Worm (Caenorhabditis elegans) whole organism, L2 larva: ENCODE measurements around the gene C06G3.3.

Source experiments
- C34F6.9 ChIP-seq: fragments of 150-350 bp; optimal IDR thresholded peaks from 2 replicates; lab custom pipeline; 2014; ENCODE audit warnings: missing biosample characterization, missing genetic modification characterization
- F13H6.1 ChIP-seq: sonication (generic microtip); optimal IDR thresholded peaks from 2 replicates; lab custom pipeline; 2016; ENCODE audit warnings: missing genetic modification characterization, missing compliant biosample characterization
- R02D3.7 ChIP-seq: fragments of 150-350 bp; optimal IDR thresholded peaks from 2 replicates; lab custom pipeline; 2014; ENCODE audit warnings: missing biosample characterization, missing genetic modification characterization
- ZK546.5 ChIP-seq: sonication (generic microtip); optimal IDR thresholded peaks from 2 replicates; lab custom pipeline; 2017; ENCODE audit warnings: missing biosample characterization, missing genetic modification characterization
- alr-1 ChIP-seq: fragments of 150-350 bp; optimal IDR thresholded peaks from 2 replicates; lab custom pipeline; 2014; ENCODE audit warnings: missing biosample characterization, missing genetic modification characterization
- aly-2 ChIP-seq: fragments of 150-350 bp; optimal IDR thresholded peaks from 2 replicates; lab custom pipeline; 2014; ENCODE audit warnings: missing biosample characterization, missing genetic modification characterization
- blmp-1 ChIP-seq: sonication (generic microtip); optimal IDR thresholded peaks from 2 replicates; lab custom pipeline; 2017; ENCODE audit warnings: missing genetic modification characterization, mild to moderate bottlenecking, missing compliant biosample characterization, antibody characterized with exemption, moderate library complexity; ENCODE audit not compliant: insufficient read depth
- ceh-16 ChIP-seq: fragments of 150-350 bp; optimal IDR thresholded peaks from 2 replicates; lab custom pipeline; 2014; ENCODE audit warnings: missing biosample characterization, missing genetic modification characterization
- crh-2 ChIP-seq: sonication (generic microtip); optimal IDR thresholded peaks from 2 replicates; lab custom pipeline; 2017; ENCODE audit warnings: missing biosample characterization, missing genetic modification characterization
- dmd-4 ChIP-seq: sonication (generic microtip); optimal IDR thresholded peaks from 2 replicates; lab custom pipeline; 2017; ENCODE audit warnings: missing biosample characterization, missing genetic modification characterization
- egl-27 ChIP-seq: sonication (generic microtip); optimal IDR thresholded peaks from 3 replicates; lab custom pipeline; 2017; ENCODE audit warnings: missing biosample characterization, missing genetic modification reagents, missing genetic modification characterization
- elt-1 ChIP-seq: fragments of 150-350 bp; optimal IDR thresholded peaks from 2 replicates; lab custom pipeline; 2014; ENCODE audit warnings: missing biosample characterization, missing genetic modification characterization
- elt-3 ChIP-seq: sonication (generic microtip); optimal IDR thresholded peaks from 2 replicates; lab custom pipeline; 2017; ENCODE audit warnings: missing biosample characterization, missing genetic modification characterization
- fos-1 ChIP-seq: fragments of 150-350 bp; optimal IDR thresholded peaks from 2 replicates; lab custom pipeline; 2014; ENCODE audit warnings: missing biosample characterization, missing genetic modification characterization
- gmeb-1 ChIP-seq: fragments of 150-350 bp; optimal IDR thresholded peaks from 2 replicates; lab custom pipeline; 2014; ENCODE audit warnings: missing biosample characterization, missing genetic modification characterization
- lin-11 ChIP-seq: fragments of 150-350 bp; sonication (generic microtip); optimal IDR thresholded peaks from 2 replicates; lab custom pipeline; 2014; ENCODE audit warnings: missing biosample characterization, missing genetic modification characterization, inconsistent platforms, mixed read lengths
- lin-13 ChIP-seq: fragments of 150-350 bp; optimal IDR thresholded peaks from 2 replicates; lab custom pipeline; 2014; ENCODE audit warnings: missing biosample characterization, missing genetic modification reagents, missing genetic modification characterization
- lin-39 ChIP-seq: fragments of 150-350 bp; optimal IDR thresholded peaks from 2 replicates; lab custom pipeline; 2014; ENCODE audit warnings: missing biosample characterization, missing genetic modification reagents, missing genetic modification characterization
- lsy-2 ChIP-seq, 2 experiments: fragments of 150-350 bp in 1 of 2; sonication (generic microtip) in 1 of 2; optimal IDR thresholded peaks; 2 replicates each; lab custom pipeline; 2014 to 2017; ENCODE audit warnings: missing biosample characterization in 2 of 2, missing genetic modification characterization in 2 of 2
- mab-5 ChIP-seq: fragments of 150-350 bp; optimal IDR thresholded peaks from 2 replicates; lab custom pipeline; 2014; ENCODE audit warnings: missing biosample characterization, missing genetic modification characterization
- mbf-1 ChIP-seq: sonication (generic microtip); optimal IDR thresholded peaks from 2 replicates; lab custom pipeline; 2017; ENCODE audit warnings: missing biosample characterization, missing genetic modification characterization
- mdl-1 ChIP-seq, 2 experiments: fragments of 150-350 bp in 1 of 2; sonication (generic microtip) in 1 of 2; optimal IDR thresholded peaks; 2 replicates each; lab custom pipeline; 2017; ENCODE audit warnings: missing biosample characterization in 2 of 2, missing genetic modification characterization in 2 of 2
- nhr-10 ChIP-seq: sonication (generic microtip); optimal IDR thresholded peaks from 2 replicates; lab custom pipeline; 2017; ENCODE audit warnings: missing biosample characterization, missing genetic modification characterization
- nhr-11 ChIP-seq: fragments of 150-350 bp; optimal IDR thresholded peaks from 2 replicates; lab custom pipeline; 2014; ENCODE audit warnings: missing biosample characterization, missing genetic modification characterization
- nhr-12 ChIP-seq: fragments of 150-350 bp; optimal IDR thresholded peaks from 2 replicates; lab custom pipeline; 2014; ENCODE audit warnings: missing biosample characterization, missing genetic modification characterization
- nhr-129 ChIP-seq: fragments of 150-350 bp; optimal IDR thresholded peaks from 2 replicates; lab custom pipeline; 2014; ENCODE audit warnings: missing biosample characterization, missing genetic modification characterization
- nhr-21 ChIP-seq: fragments of 150-350 bp; optimal IDR thresholded peaks from 2 replicates; lab custom pipeline; 2014; ENCODE audit warnings: missing biosample characterization, missing genetic modification characterization
- nhr-237 ChIP-seq: fragments of 150-350 bp; optimal IDR thresholded peaks from 2 replicates; lab custom pipeline; 2014; ENCODE audit warnings: missing biosample characterization, missing genetic modification characterization
- nhr-25 ChIP-seq: fragments of 150-350 bp; sonication (generic microtip); optimal IDR thresholded peaks from 3 replicates; lab custom pipeline; 2014; ENCODE audit warnings: missing biosample characterization, missing genetic modification characterization
- nhr-6 ChIP-seq: fragments of 150-350 bp; optimal IDR thresholded peaks from 2 replicates; lab custom pipeline; 2014; ENCODE audit warnings: missing biosample characterization, missing genetic modification characterization
- nhr-77 ChIP-seq: fragments of 150-350 bp; optimal IDR thresholded peaks from 2 replicates; lab custom pipeline; 2014; ENCODE audit warnings: missing biosample characterization, missing genetic modification characterization
- sem-4 ChIP-seq: fragments of 150-350 bp; optimal IDR thresholded peaks from 2 replicates; lab custom pipeline; 2014; ENCODE audit warnings: missing biosample characterization, missing genetic modification reagents, missing genetic modification characterization
- skn-1 ChIP-seq: sonication (generic microtip); optimal IDR thresholded peaks from 2 replicates; lab custom pipeline; 2017; ENCODE audit warnings: missing biosample characterization, missing genetic modification characterization
- sma-9 ChIP-seq, 2 experiments: fragments of 150-350 bp in 1 of 2; sonication (generic microtip) in 1 of 2; optimal IDR thresholded peaks; 2 replicates each; lab custom pipeline; 2014 to 2016; ENCODE audit warnings: missing genetic modification characterization in 2 of 2, mild to moderate bottlenecking in 1 of 2, missing biosample characterization in 1 of 2, missing compliant biosample characterization in 1 of 2, missing genetic modification reagents in 1 of 2, moderate library complexity in 1 of 2
- snpc-4 ChIP-seq: fragments of 150-350 bp; optimal IDR thresholded peaks from 2 replicates; lab custom pipeline; 2014; ENCODE audit warnings: missing biosample characterization, missing genetic modification characterization
- unc-39 ChIP-seq: fragments of 150-350 bp; optimal IDR thresholded peaks from 2 replicates; lab custom pipeline; 2014; ENCODE audit warnings: missing biosample characterization, missing genetic modification characterization
- unc-55 ChIP-seq: fragments of 150-350 bp; sonication (generic microtip); optimal IDR thresholded peaks from 3 replicates; lab custom pipeline; 2014; ENCODE audit warnings: missing biosample characterization, missing genetic modification reagents, missing genetic modification characterization
- ztf-1 ChIP-seq: fragments of 200-800 bp; sonication (Bioruptor generic); conservative IDR thresholded peaks from 2 replicates; pipeline ENCODE4 v1.3.6; 2022; ENCODE audit warnings: missing genetic modification characterization, missing compliant biosample characterization
- ztf-11 ChIP-seq: sonication (generic microtip); optimal IDR thresholded peaks from 2 replicates; lab custom pipeline; 2017; ENCODE audit warnings: missing biosample characterization, missing genetic modification characterization
- ztf-4 ChIP-seq: fragments of 150-350 bp; optimal IDR thresholded peaks from 2 replicates; lab custom pipeline; 2014; ENCODE audit warnings: missing biosample characterization, missing genetic modification characterization

C06G3.3 gene

ce11 chrIV:7044552-7045139 lies 8.7 kb downstream of the C06G3.3 start, which contains the start of gene tin-9.1 (continued):
- TF ChIP-seq F13H6.1 (tag; lab: Kevin White, UChicago) (peak; percentile 66), ZK546.5 (no peak), unc-39 (tag; lab: Kevin White, UChicago) (no peak), nhr-10 (tag; lab: Kevin White, UChicago) (no peak), nhr-6 (tag; lab: Kevin White, UChicago) (peak; percentile 53), snpc-4 (tag; lab: Kevin White, UChicago) (peak; percentile 68), alr-1 (tag; lab: Kevin White, UChicago) (no peak)

- TF ChIP-seq elt-3 (tag; lab: Kevin White, UChicago): no peak
- peak; percentile 60 for TF ChIP-seq fos-1 (tag; lab: Kevin White, UChicago)
- peak in 1 of 2 experiments; percentile 46 for TF ChIP-seq lsy-2 (tag; optimal IDR thresholded peaks at IDR 0.05; lab: Kevin White, UChicago)
- TF ChIP-seq sma-9 (GFP tag; optimal IDR thresholded peaks at IDR 0.05; lab: Kevin White, UChicago): peak; percentile 22
- no peak for TF ChIP-seq sma-9 (tag; optimal IDR thresholded peaks at IDR 0.05; lab: Kevin White, UChicago)
- TF ChIP-seq skn-1 (tag; lab: Kevin White, UChicago): peak; percentile 70
- TF ChIP-seq blmp-1 (tag; lab: Kevin White, UChicago): no peak
- no peak for TF ChIP-seq nhr-11
Measured at ce11 chrIV:7045362-7045936, 9.5 kb downstream of the C06G3.3 start.

ce11 chrIV:7046641-7047361 lies 10.9 kb downstream of the C06G3.3 start:
- TF ChIP-seq nhr-6 (tag; lab: Kevin White, UChicago) (peak; percentile 19), nhr-129 (peak; percentile 27), nhr-21 (tag; lab: Kevin White, UChicago) (peak; percentile 27), fos-1 (tag; lab: Kevin White, UChicago) (peak; percentile 10), nhr-12 (tag; lab: Kevin White, UChicago) (no peak), elt-3 (tag; lab: Kevin White, UChicago) (no peak), sma-9 (GFP tag; optimal IDR thresholded peaks at IDR 0.05; lab: Kevin White, UChicago) (peak; percentile 40), sma-9 (tag; optimal IDR thresholded peaks at IDR 0.05; lab: Kevin White, UChicago) (no peak), lsy-2 (tag; optimal IDR thresholded peaks at IDR 0.05; lab: Kevin White, UChicago) (peak in 1 of 2 experiments; percentile 43)

- peak; percentile 87 for TF ChIP-seq sma-9 (GFP tag; optimal IDR thresholded peaks at IDR 0.05; lab: Kevin White, UChicago)
- no peak for TF ChIP-seq sma-9 (tag; optimal IDR thresholded peaks at IDR 0.05; lab: Kevin White, UChicago)
- TF ChIP-seq unc-55: no peak
- peak; percentile 86 for TF ChIP-seq crh-2 (tag; lab: Kevin White, UChicago)
- TF ChIP-seq R02D3.7 (tag; lab: Kevin White, UChicago): no peak
- TF ChIP-seq lsy-2 (tag; optimal IDR thresholded peaks at IDR 0.05; lab: Kevin White, UChicago): peak in 1 of 2 experiments; percentile 48
- TF ChIP-seq ztf-1: no peak
- peak; percentile 62 for TF ChIP-seq C34F6.9 (tag; lab: Kevin White, UChicago)
- no peak for TF ChIP-seq mab-5 (tag; lab: Kevin White, UChicago)
- peak; percentile 88 for TF ChIP-seq nhr-25 (tag; lab: Kevin White, UChicago)
- peak; percentile 13 for TF ChIP-seq nhr-11
- no peak for TF ChIP-seq mbf-1
- no peak for TF ChIP-seq unc-39 (tag; lab: Kevin White, UChicago)
- no peak for TF ChIP-seq nhr-10 (tag; lab: Kevin White, UChicago)
- TF ChIP-seq ztf-4 (tag; lab: Kevin White, UChicago): peak; percentile 54
- no peak for TF ChIP-seq dmd-4 (tag; lab: Kevin White, UChicago)
- peak; percentile 81 for TF ChIP-seq nhr-129
- TF ChIP-seq mdl-1 (tag; optimal IDR thresholded peaks at IDR 0.05; lab: Kevin White, UChicago): peak; percentile 56 to 58
- TF ChIP-seq sem-4 (tag; lab: Kevin White, UChicago): peak; percentile 44
- no peak for TF ChIP-seq nhr-77 (tag; lab: Kevin White, UChicago)
- TF ChIP-seq nhr-12 (tag; lab: Kevin White, UChicago): no peak
- TF ChIP-seq ceh-16 (tag; lab: Kevin White, UChicago): no peak
- peak; percentile 86 for TF ChIP-seq F13H6.1 (tag; lab: Kevin White, UChicago)
- TF ChIP-seq fos-1 (tag; lab: Kevin White, UChicago): peak; percentile 87
- no peak for TF ChIP-seq alr-1 (tag; lab: Kevin White, UChicago)
- TF ChIP-seq nhr-21 (tag; lab: Kevin White, UChicago): peak; percentile 67
- peak; percentile 78 for TF ChIP-seq gmeb-1
- TF ChIP-seq nhr-237 (tag; lab: Kevin White, UChicago): no peak
- TF ChIP-seq blmp-1 (tag; lab: Kevin White, UChicago): peak; percentile 59
- no peak for TF ChIP-seq lin-39 (tag; lab: Kevin White, UChicago)
- peak; percentile 73 for TF ChIP-seq nhr-6 (tag; lab: Kevin White, UChicago)
- TF ChIP-seq skn-1 (tag; lab: Kevin White, UChicago): no peak
- TF ChIP-seq elt-1: no peak
- no peak for TF ChIP-seq ZK546.5
- TF ChIP-seq egl-27 (tag; lab: Kevin White, UChicago): peak; percentile 5
- no peak for TF ChIP-seq ztf-11
- TF ChIP-seq lin-13: peak; percentile 29
- no peak for TF ChIP-seq lin-11 (tag; lab: Kevin White, UChicago)
- no peak for TF ChIP-seq aly-2 (tag; lab: Kevin White, UChicago)
Measured at ce11 chrIV:7047762-7048178, 11.8 kb downstream of the C06G3.3 start.
